Worm (Caenorhabditis elegans) whole organism, young adult: ENCODE results near the gene dct-15.

Experiments used
- B0035.1 ChIP-seq: sonication (generic microtip); optimal IDR thresholded peaks from 2 replicates; lab custom pipeline; 2016; ENCODE audit warnings: missing genetic modification characterization, mild to moderate bottlenecking, missing compliant biosample characterization, missing genotype, missing genetic modification reagents
- C06A6.2 ChIP-seq: fragments of 200-800 bp; sonication (Bioruptor generic); conservative IDR thresholded peaks from 2 replicates; pipeline ENCODE4 v1.3.6; 2022; ENCODE audit warnings: missing genetic modification characterization, missing compliant biosample characterization
- F37B4.10 ChIP-seq: fragments of 200-800 bp; sonication (Bioruptor generic); IDR thresholded peaks from 2 replicates; pipeline ENCODE4 v1.3.6; 2022; ENCODE audit warnings: missing genetic modification characterization, missing compliant biosample characterization
- F39B2.1 ChIP-seq: fragments of 200-800 bp; sonication (Bioruptor generic); IDR thresholded peaks from 2 replicates; pipeline ENCODE4 v1.3.6; 2022; ENCODE audit warnings: missing genetic modification reagents, missing genetic modification characterization, missing compliant biosample characterization
- F49E8.2 ChIP-seq: sonication (generic microtip); optimal IDR thresholded peaks from 3 replicates; lab custom pipeline; 2017; ENCODE audit warnings: missing genetic modification characterization, mild to moderate bottlenecking, missing compliant biosample characterization, antibody characterized with exemption, moderate library complexity; ENCODE audit not compliant: insufficient read depth
- K12H6.12 ChIP-seq: fragments of 200-800 bp; sonication (Bioruptor generic); optimal IDR thresholded peaks from 2 replicates; lab custom pipeline; 2018; ENCODE audit warnings: mild to moderate bottlenecking, missing genetic modification characterization, missing compliant biosample characterization
- T26A5.8 ChIP-seq: sonication (generic microtip); optimal IDR thresholded peaks from 2 replicates; lab custom pipeline; 2016; ENCODE audit warnings: missing genetic modification characterization, missing compliant biosample characterization
- Y53G8AR.9 ChIP-seq: fragments of 200-800 bp; sonication (Bioruptor generic); conservative IDR thresholded peaks from 2 replicates; pipeline ENCODE4 v1.3.6; 2022; ENCODE audit warnings: missing genetic modification reagents, missing genetic modification characterization, missing compliant biosample characterization
- Y56A3A.18 ChIP-seq: fragments of 200-800 bp; sonication (Bioruptor generic); IDR thresholded peaks from 2 replicates; pipeline ENCODE4 v1.3.6; 2022; ENCODE audit warnings: missing genetic modification reagents, missing genetic modification characterization, missing compliant biosample characterization
- aptf-2 ChIP-seq: fragments of 200-800 bp; sonication (Bioruptor generic); conservative IDR thresholded peaks from 2 replicates; pipeline ENCODE4 v1.3.6; 2022; ENCODE audit warnings: missing genetic modification reagents, missing genetic modification characterization, missing compliant biosample characterization
- bed-2 ChIP-seq: fragments of 200-800 bp; sonication (Bioruptor generic); IDR thresholded peaks from 2 replicates; pipeline ENCODE4 v1.3.6; 2022; ENCODE audit warnings: missing genetic modification reagents, missing genetic modification characterization, missing compliant biosample characterization
- ceh-40 ChIP-seq: fragments of 200-800 bp; sonication (Bioruptor generic); IDR thresholded peaks from 2 replicates; pipeline ENCODE4 v1.3.6; 2022; ENCODE audit warnings: missing genetic modification characterization, missing compliant biosample characterization
- ceh-91 ChIP-seq: fragments of 200-800 bp; sonication (Bioruptor generic); IDR thresholded peaks from 2 replicates; pipeline ENCODE4 v1.3.6; 2022; ENCODE audit warnings: missing genetic modification reagents, missing genetic modification characterization, missing compliant biosample characterization
- chd-7 ChIP-seq: sonication (generic microtip); optimal IDR thresholded peaks from 2 replicates; lab custom pipeline; 2016; ENCODE audit warnings: mild to moderate bottlenecking, missing genetic modification characterization, moderate library complexity, missing compliant biosample characterization
- dox-1 ChIP-seq: fragments of 200-800 bp; sonication (Bioruptor generic); IDR thresholded peaks from 2 replicates; pipeline ENCODE4 v1.3.6; 2022; ENCODE audit warnings: missing genetic modification reagents, missing genetic modification characterization, missing compliant biosample characterization
- dpff-1 ChIP-seq: sonication (generic microtip); optimal IDR thresholded peaks from 2 replicates; lab custom pipeline; 2017; ENCODE audit warnings: mild to moderate bottlenecking, missing genetic modification characterization, missing compliant biosample characterization
- efl-1 ChIP-seq: fragments of 150-350 bp; optimal IDR thresholded peaks from 2 replicates; lab custom pipeline; 2014; ENCODE audit warnings: missing biosample characterization, missing genetic modification reagents, missing genetic modification characterization
- egl-44 ChIP-seq: fragments of 200-800 bp; sonication (Bioruptor generic); IDR thresholded peaks from 2 replicates; pipeline ENCODE4 v1.3.6; 2022; ENCODE audit warnings: missing genetic modification reagents, missing genetic modification characterization, missing compliant biosample characterization
- egrh-3 ChIP-seq: fragments of 200-800 bp; sonication (Bioruptor generic); IDR thresholded peaks from 2 replicates; pipeline ENCODE4 v1.3.6; 2022; ENCODE audit warnings: missing genetic modification reagents, missing genetic modification characterization, missing compliant biosample characterization
- ekl-4 ChIP-seq: fragments of 200-800 bp; sonication (Bioruptor generic); IDR thresholded peaks from 2 replicates; pipeline ENCODE4 v1.3.6; 2022; ENCODE audit warnings: missing genetic modification reagents, missing genetic modification characterization, missing compliant biosample characterization
- gei-17 ChIP-seq: fragments of 200-800 bp; sonication (Bioruptor generic); optimal IDR thresholded peaks from 2 replicates; lab custom pipeline; 2018; ENCODE audit warnings: mild to moderate bottlenecking, missing genetic modification characterization, missing compliant biosample characterization
- hmg-20 ChIP-seq: fragments of 200-800 bp; sonication (Bioruptor generic); IDR thresholded peaks from 2 replicates; pipeline ENCODE4 v1.3.6; 2022; ENCODE audit warnings: missing genetic modification reagents, missing genetic modification characterization, missing compliant biosample characterization
- hsf-1 ChIP-seq: fragments of 200-800 bp; sonication (Bioruptor generic); IDR thresholded peaks from 2 replicates; pipeline ENCODE4 v1.3.6; 2022; ENCODE audit warnings: missing genetic modification reagents, missing genetic modification characterization, missing compliant biosample characterization
- let-526 ChIP-seq: fragments of 200-800 bp; sonication (Bioruptor generic); IDR thresholded peaks from 2 replicates; pipeline ENCODE4 v1.3.6; 2022; ENCODE audit warnings: missing genetic modification reagents, missing genetic modification characterization, missing compliant biosample characterization
- madf-10 ChIP-seq: sonication (generic microtip); optimal IDR thresholded peaks from 2 replicates; lab custom pipeline; 2016; ENCODE audit warnings: mild to moderate bottlenecking, missing genetic modification characterization, missing compliant biosample characterization
- mes-4 ChIP-seq: sonication (generic microtip); optimal IDR thresholded peaks from 2 replicates; lab custom pipeline; 2016; ENCODE audit warnings: missing genotype, missing genetic modification characterization, missing compliant biosample characterization
- nhr-80 ChIP-seq: sonication (generic microtip); optimal IDR thresholded peaks from 2 replicates; lab custom pipeline; 2016; ENCODE audit warnings: missing genetic modification characterization, missing compliant biosample characterization
- pbrm-1 ChIP-seq: fragments of 200-800 bp; sonication (Bioruptor generic); IDR thresholded peaks from 2 replicates; pipeline ENCODE4 v1.3.6; 2022; ENCODE audit warnings: missing genetic modification reagents, missing genetic modification characterization, missing compliant biosample characterization
- sdz-38 ChIP-seq: sonication (generic microtip); optimal IDR thresholded peaks from 2 replicates; lab custom pipeline; 2016; ENCODE audit warnings: missing genotype, missing genetic modification characterization, missing compliant biosample characterization
- sea-2 ChIP-seq: fragments of 200-800 bp; sonication (Bioruptor generic); IDR thresholded peaks from 2 replicates; pipeline ENCODE4 v1.3.6; 2022; ENCODE audit warnings: missing genetic modification characterization, missing compliant biosample characterization
- snpc-4 ChIP-seq, 5 experiments: fragments of 150-350 bp in 1 of 5; sonication (generic microtip) in 4 of 5; optimal IDR thresholded peaks; 2 replicates each; lab custom pipeline; 2014 to 2018; ENCODE audit warnings: missing genetic modification characterization in 5 of 5, missing biosample characterization in 3 of 5, antibody characterized with exemption in 2 of 5, mild to moderate bottlenecking in 2 of 5, missing compliant biosample characterization in 2 of 5, missing genotype in 2 of 5, moderate library complexity in 2 of 5, missing genetic modification reagents in 1 of 5
- sptf-2 ChIP-seq: fragments of 200-800 bp; sonication (Bioruptor generic); optimal IDR thresholded peaks from 2 replicates; lab custom pipeline; 2018; ENCODE audit warnings: mild to moderate bottlenecking, missing genetic modification characterization, missing compliant biosample characterization
- tbp1 ChIP-seq: fragments of 200-800 bp; sonication (Bioruptor generic); optimal IDR thresholded peaks from 2 replicates; lab custom pipeline; 2018; ENCODE audit warnings: mild to moderate bottlenecking, missing genetic modification characterization, missing compliant biosample characterization
- ztf-26 ChIP-seq: sonication (generic microtip); optimal IDR thresholded peaks from 2 replicates; lab custom pipeline; 2017; ENCODE audit warnings: missing genetic modification characterization, missing compliant biosample characterization

The dct-15 gene

DNA sequence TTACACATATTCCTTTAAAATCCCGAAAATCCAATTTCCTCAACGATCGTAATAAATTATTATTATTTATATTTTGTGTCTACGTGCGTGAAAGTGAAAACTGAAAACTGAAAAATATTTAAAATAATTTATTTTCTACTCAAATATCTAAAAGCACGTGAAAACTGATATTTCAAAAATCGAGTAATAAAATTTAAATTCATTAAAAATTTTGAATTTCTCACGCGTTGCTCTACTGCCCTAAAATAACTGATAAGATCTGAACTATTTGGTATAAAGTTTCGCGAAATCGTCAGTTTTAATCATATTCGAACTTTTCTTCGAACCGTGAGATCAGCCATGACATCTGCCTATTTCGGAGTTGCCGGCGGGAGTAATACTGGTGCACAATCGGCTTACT is 41.7 kb upstream of the dct-15 start, which contains the start of gene ssq-1:
ssq-1 (plus strand) TSS at position 301 of the 400 bp plus-strand sequence.
- TF ChIP-seq bed-2 (GFP tag; lab: Robert Waterston, UW) (no peak), let-526 (GFP tag; lab: Robert Waterston, UW) (no peak), egl-44 (GFP tag; lab: Robert Waterston, UW) (no peak), F39B2.1 (GFP tag; lab: Robert Waterston, UW) (no peak)
- TF ChIP-seq, all 124 proteins: peak for 0

DNA sequence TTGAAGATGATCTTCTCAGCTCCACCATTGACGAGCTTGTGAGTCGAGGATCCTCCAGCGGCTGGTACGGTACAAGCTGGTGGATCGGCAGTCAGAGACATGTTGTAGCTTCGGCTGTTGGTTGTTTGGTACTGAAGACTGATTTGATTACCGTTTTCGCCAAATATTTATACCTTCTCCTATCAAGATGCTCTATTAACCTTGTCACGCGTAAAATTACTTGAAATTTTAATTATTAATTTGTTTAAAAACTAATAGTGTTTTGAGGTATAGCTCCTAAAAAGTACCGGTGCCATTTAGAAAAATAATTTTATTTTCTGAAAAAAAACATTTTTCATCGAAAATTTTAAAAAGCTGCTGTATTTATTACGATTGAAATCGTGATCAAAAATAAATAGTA is 40.4 kb upstream of the dct-15 start, which contains the start of gene ssp-10:
ssp-10 (minus strand) TSS at position 101 of the 400 bp plus-strand sequence.
- no peak for TF ChIP-seq sdz-38
- TF ChIP-seq Y56A3A.18 (GFP tag; lab: Robert Waterston, UW), result no peak
- TF ChIP-seq dpff-1 (tag; lab: Kevin White, UChicago), result no peak
- TF ChIP-seq madf-10 (tag; lab: Kevin White, UChicago), result no peak
- TF ChIP-seq chd-7, result no peak
- no peak for TF ChIP-seq F39B2.1 (GFP tag; lab: Robert Waterston, UW)
- no peak for TF ChIP-seq hmg-20 (GFP tag; lab: Robert Waterston, UW)
- TF ChIP-seq dox-1 (GFP tag; lab: Robert Waterston, UW), result no peak

DNA sequence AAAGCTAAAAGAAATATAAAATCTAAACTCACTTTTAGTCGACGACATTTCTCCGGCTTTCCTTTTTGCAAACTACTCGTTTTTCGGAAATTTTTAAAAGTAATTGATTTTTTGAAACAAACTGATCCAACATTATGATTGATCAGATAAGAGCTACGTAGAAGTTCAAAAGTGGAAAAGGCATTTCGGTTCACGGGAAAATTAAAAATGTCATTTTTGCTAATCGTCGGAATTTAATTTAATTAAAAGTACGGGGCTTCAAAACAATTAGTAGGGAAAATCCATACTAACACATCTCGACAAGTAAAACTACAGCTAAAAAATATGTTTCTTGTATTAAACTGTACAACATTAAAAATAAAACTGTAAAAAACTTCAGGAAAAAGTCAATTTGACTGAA is 39.1 kb upstream of the dct-15 start, which contains the start of gene K07F5.8:
K07F5.8 (minus strand) TSS at position 101 of the 400 bp plus-strand sequence.
- TF ChIP-seq sptf-2 (no peak), F37B4.10 (GFP tag; lab: Robert Waterston, UW) (no peak), ceh-40 (GFP tag; lab: Robert Waterston, UW) (no peak), Y53G8AR.9 (GFP tag; lab: Robert Waterston, UW) (no peak), egrh-3 (GFP tag; lab: Robert Waterston, UW) (no peak), sdz-38 (no peak), sea-2 (GFP tag; lab: Robert Waterston, UW) (no peak), chd-7 (no peak), efl-1 (GFP tag; lab: Kevin White, UChicago) (no peak), nhr-80 (no peak)

DNA sequence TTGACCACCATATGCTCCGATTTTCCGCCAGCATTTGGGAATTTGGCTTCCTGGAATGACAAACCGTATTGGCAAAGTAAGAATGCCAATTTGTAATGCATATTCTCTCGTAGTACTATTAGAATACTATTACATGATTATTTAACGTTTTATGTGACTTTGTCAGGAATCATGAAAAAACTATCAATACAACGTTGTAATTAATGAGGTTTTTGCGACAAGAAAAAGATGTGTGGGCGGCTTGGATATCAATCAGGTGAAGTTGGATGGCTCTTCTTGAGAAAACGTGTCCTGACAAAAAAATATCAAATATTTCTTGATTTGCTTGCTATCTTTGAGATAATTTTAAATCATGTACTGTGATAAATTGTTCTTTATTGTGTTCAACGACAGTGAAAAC is 37.5 kb upstream of the dct-15 start, which contains the start of gene K07F5.7:
K07F5.7 (minus strand) TSS at position 101 of the 400 bp plus-strand sequence.
- no peak for TF ChIP-seq egl-44 (GFP tag; lab: Robert Waterston, UW)
- no peak for TF ChIP-seq gei-17 (GFP tag; lab: Kevin White, UChicago)
- TF ChIP-seq dox-1 (GFP tag; lab: Robert Waterston, UW), result no peak
- TF ChIP-seq B0035.1 (tag; lab: Kevin White, UChicago), result no peak
- no peak for TF ChIP-seq hsf-1 (GFP tag; lab: Robert Waterston, UW)
- no peak for TF ChIP-seq F49E8.2 (tag; lab: Kevin White, UChicago)
- TF ChIP-seq mes-4 (tag; lab: Kevin White, UChicago), result no peak
- TF ChIP-seq C06A6.2 (GFP tag; lab: Robert Waterston, UW), result no peak
- TF ChIP-seq K12H6.12 (tag; lab: Kevin White, UChicago), result no peak
- no peak for TF ChIP-seq snpc-4 (GFP tag; optimal IDR thresholded peaks at IDR 0.05; lab: Kevin White, UChicago)
- TF ChIP-seq snpc-4 (tag; optimal IDR thresholded peaks at IDR 0.05; lab: Kevin White, UChicago), result no peak
- no peak for TF ChIP-seq ekl-4 (GFP tag; lab: Robert Waterston, UW)
- no peak for TF ChIP-seq tbp1 (GFP tag; lab: Kevin White, UChicago)
- no peak for TF ChIP-seq ztf-26 (tag; lab: Kevin White, UChicago)
- TF ChIP-seq T26A5.8 (tag; lab: Kevin White, UChicago), result no peak
- no peak for TF ChIP-seq aptf-2 (GFP tag; lab: Robert Waterston, UW)
- TF ChIP-seq pbrm-1 (GFP tag; lab: Robert Waterston, UW), result no peak
- TF ChIP-seq ceh-91 (GFP tag; lab: Robert Waterston, UW), result no peak
